Fruit fly (Drosophila melanogaster) whole organism, embryonic: ENCODE results near the gene CG14340.
A peak's percentile ranks its signal among the peaks of the same experiment; 100 is the strongest.

Experiments used
- CG10543 ChIP-seq: fragments of 200-800 bp; sonication (Bioruptor generic); optimal IDR thresholded peaks from 3 replicates; lab custom pipeline; 2017; ENCODE audit warnings: missing biosample characterization, mild to moderate bottlenecking, missing genetic modification characterization, moderate library complexity
- CG11456 ChIP-seq: fragments of 200-800 bp; sonication (Bioruptor generic); IDR thresholded peaks from 3 replicates; pipeline ENCODE4 v1.3.6; 2022; ENCODE audit warnings: missing biosample characterization, missing genetic modification characterization
- CG12071 ChIP-seq: fragments of 200-800 bp; sonication (Bioruptor generic); optimal IDR thresholded peaks from 3 replicates; lab custom pipeline; 2018; ENCODE audit warnings: missing biosample characterization, mild to moderate bottlenecking, missing genetic modification characterization
- CG12219 ChIP-seq: fragments of 200-800 bp; sonication (Bioruptor generic); optimal IDR thresholded peaks from 3 replicates; lab custom pipeline; 2018; ENCODE audit warnings: missing biosample characterization, mild to moderate bottlenecking, missing genetic modification characterization
- CG12299 ChIP-seq: fragments of 200-800 bp; sonication (Bioruptor generic); optimal IDR thresholded peaks from 2 replicates; lab custom pipeline; 2018; ENCODE audit warnings: missing biosample characterization, mild to moderate bottlenecking, missing genetic modification characterization
- CG13624 ChIP-seq: fragments of 200-800 bp; sonication (Bioruptor generic); optimal IDR thresholded peaks from 2 replicates; lab custom pipeline; 2016; ENCODE audit warnings: missing biosample characterization, missing genetic modification characterization
- CG13894 ChIP-seq: fragments of 200-800 bp; sonication (Bioruptor generic); optimal IDR thresholded peaks from 3 replicates; lab custom pipeline; 2018; ENCODE audit warnings: missing biosample characterization, mild to moderate bottlenecking, missing genetic modification characterization, moderate library complexity
- CG14014 ChIP-seq: fragments of 200-800 bp; sonication (Bioruptor generic); IDR thresholded peaks from 2 replicates; pipeline ENCODE4 v1.3.6; 2022; ENCODE audit warnings: missing biosample characterization, missing genetic modification characterization
- CG17385 ChIP-seq: fragments of 200-800 bp; sonication (Bioruptor generic); optimal IDR thresholded peaks from 3 replicates; lab custom pipeline; 2018; ENCODE audit warnings: missing biosample characterization, mild to moderate bottlenecking, missing genetic modification characterization
- CG17612 ChIP-seq: fragments of 200-800 bp; sonication (Bioruptor generic); IDR thresholded peaks from 2 replicates; pipeline ENCODE4 v1.3.6; 2022; ENCODE audit warnings: missing biosample characterization, missing genetic modification characterization
- CG2116 ChIP-seq: fragments of 200-800 bp; sonication (Bioruptor generic); optimal IDR thresholded peaks from 3 replicates; lab custom pipeline; 2018; ENCODE audit warnings: missing biosample characterization, mild to moderate bottlenecking, missing genetic modification characterization
- CG2889 ChIP-seq: fragments of 200-800 bp; sonication (Bioruptor generic); IDR thresholded peaks from 3 replicates; pipeline ENCODE4 v1.3.6; 2022; ENCODE audit warnings: missing biosample characterization, missing genetic modification characterization
- CG30403 ChIP-seq: fragments of 200-800 bp; sonication (Bioruptor generic); optimal IDR thresholded peaks from 3 replicates; lab custom pipeline; 2016; ENCODE audit warnings: missing biosample characterization, missing genetic modification characterization
- CG31441 ChIP-seq: fragments of 200-800 bp; sonication (Bioruptor generic); IDR thresholded peaks from 2 replicates; pipeline ENCODE4 v1.3.6; 2022; ENCODE audit warnings: missing biosample characterization, missing genetic modification characterization
- CG34376 ChIP-seq: fragments of 200-800 bp; sonication (Bioruptor generic); optimal IDR thresholded peaks from 2 replicates; lab custom pipeline; 2018; ENCODE audit warnings: missing biosample characterization, mild to moderate bottlenecking, missing genetic modification characterization
- CG3838 ChIP-seq: fragments of 200-800 bp; sonication (Bioruptor generic); optimal IDR thresholded peaks from 3 replicates; lab custom pipeline; 2016; ENCODE audit warnings: missing biosample characterization, missing genetic modification characterization
- CG4617 ChIP-seq: fragments of 200-800 bp; sonication (Bioruptor generic); optimal IDR thresholded peaks from 3 replicates; lab custom pipeline; 2016; ENCODE audit warnings: missing biosample characterization, missing genetic modification characterization, borderline replicate concordance
- CG4730 ChIP-seq: fragments of 200-800 bp; sonication (Bioruptor generic); IDR thresholded peaks from 2 replicates; pipeline ENCODE4 v1.3.6; 2022; ENCODE audit warnings: missing biosample characterization, missing genetic modification characterization
- CG6272 ChIP-seq: fragments of 200-800 bp; sonication (Bioruptor generic); IDR thresholded peaks from 2 replicates; pipeline ENCODE4 v1.3.6; 2022; ENCODE audit warnings: missing biosample characterization, missing genetic modification characterization
- CG9609 ChIP-seq: fragments of 200-800 bp; sonication (Bioruptor generic); optimal IDR thresholded peaks from 3 replicates; lab custom pipeline; 2016; ENCODE audit warnings: missing biosample characterization, missing genetic modification characterization
- CHES-1-like ChIP-seq: fragments of 200-800 bp; sonication (Bioruptor generic); optimal IDR thresholded peaks from 2 replicates; lab custom pipeline; 2016; ENCODE audit warnings: missing biosample characterization, missing genetic modification characterization
- D19B ChIP-seq: fragments of 200-800 bp; sonication (Bioruptor generic); optimal IDR thresholded peaks from 2 replicates; lab custom pipeline; 2017; ENCODE audit warnings: missing biosample characterization, mild to moderate bottlenecking, missing genetic modification characterization
- Doc3 ChIP-seq: fragments of 200-800 bp; sonication (Bioruptor generic); IDR thresholded peaks from 3 replicates; pipeline ENCODE4 v1.3.6; 2022; ENCODE audit warnings: missing biosample characterization, missing genetic modification characterization; ENCODE audit not compliant: partially characterized antibody
- Drgx ChIP-seq: fragments of 200-800 bp; sonication (Bioruptor generic); IDR thresholded peaks from 2 replicates; pipeline ENCODE4 v1.3.6; 2022; ENCODE audit warnings: missing biosample characterization, missing genetic modification characterization
- Jarid2 ChIP-seq: fragments of 200-800 bp; sonication (Bioruptor generic); optimal IDR thresholded peaks from 3 replicates; lab custom pipeline; 2017; ENCODE audit warnings: mild to moderate bottlenecking, missing biosample characterization, missing genetic modification reagents, missing genetic modification characterization
- Mes4 ChIP-seq: fragments of 200-800 bp; sonication (Bioruptor generic); optimal IDR thresholded peaks from 2 replicates; lab custom pipeline; 2016; ENCODE audit warnings: missing biosample characterization, missing genetic modification characterization
- Optix ChIP-seq: fragments of 200-800 bp; sonication (Bioruptor generic); IDR thresholded peaks from 3 replicates; pipeline ENCODE4 v1.3.6; 2022; ENCODE audit warnings: missing biosample characterization, missing genetic modification characterization
- PHDP ChIP-seq: fragments of 200-800 bp; sonication (Bioruptor generic); optimal IDR thresholded peaks from 3 replicates; lab custom pipeline; 2018; ENCODE audit warnings: missing biosample characterization, mild to moderate bottlenecking, missing genetic modification characterization, moderate library complexity
- Rfx ChIP-seq: fragments of 200-800 bp; sonication (Bioruptor generic); IDR thresholded peaks from 2 replicates; pipeline ENCODE4 v1.3.6; 2022; ENCODE audit warnings: missing biosample characterization, missing genetic modification characterization
- Rx ChIP-seq: fragments of 200-800 bp; sonication (Bioruptor generic); IDR thresholded peaks from 2 replicates; pipeline ENCODE4 v1.3.6; 2022; ENCODE audit warnings: missing biosample characterization, missing genetic modification characterization
- Side ChIP-seq: fragments of 200-800 bp; sonication (Bioruptor generic); optimal IDR thresholded peaks from 2 replicates; lab custom pipeline; 2016; ENCODE audit warnings: missing biosample characterization, missing genetic modification characterization
- Stat92E ChIP-seq, 3 experiments: fragments of >200 bp in 2 of 3; fragments of 200-800 bp in 1 of 3; sonication (Bioruptor generic) in 1 of 3; optimal IDR thresholded peaks; 2 replicates each; lab custom pipeline; 2017 to 2019; ENCODE audit warnings: missing biosample characterization in 3 of 3, missing genetic modification characterization in 3 of 3, mild to moderate bottlenecking in 1 of 3, moderate library complexity in 1 of 3
- TFAM ChIP-seq: fragments of 200-800 bp; sonication (Bioruptor generic); optimal IDR thresholded peaks from 2 replicates; lab custom pipeline; 2017; ENCODE audit warnings: missing biosample characterization, missing genetic modification characterization, inconsistent platforms
- bcd ChIP-seq: fragments of 200-800 bp; sonication (Bioruptor generic); optimal IDR thresholded peaks from 2 replicates; lab custom pipeline; 2017; ENCODE audit warnings: missing biosample characterization, mild to moderate bottlenecking, missing genetic modification characterization
- chinmo ChIP-seq: fragments of 200-800 bp; sonication (Bioruptor generic); IDR thresholded peaks from 4 replicates; pipeline ENCODE4 v1.3.6; 2022; ENCODE audit warnings: missing biosample characterization, missing genetic modification characterization; ENCODE audit not compliant: partially characterized antibody
- cwo ChIP-seq: fragments of 200-800 bp; sonication (Bioruptor generic); optimal IDR thresholded peaks from 3 replicates; lab custom pipeline; 2017; ENCODE audit warnings: missing biosample characterization, missing genetic modification characterization, mild to moderate bottlenecking, moderate library complexity, missing genetic modification reagents
- dati ChIP-seq: fragments of 200-800 bp; sonication (Bioruptor generic); IDR thresholded peaks from 2 replicates; pipeline ENCODE4 v1.3.6; 2022; ENCODE audit warnings: missing biosample characterization, missing genetic modification characterization
- ems ChIP-seq: fragments of 200-800 bp; sonication (Bioruptor generic); optimal IDR thresholded peaks from 3 replicates; lab custom pipeline; 2016; ENCODE audit warnings: missing biosample characterization, missing genetic modification characterization
- gro ChIP-seq: fragments of 200-800 bp; sonication (Bioruptor generic); optimal IDR thresholded peaks from 2 replicates; lab custom pipeline; 2016; ENCODE audit warnings: missing biosample characterization, missing genetic modification characterization
- lbe ChIP-seq: fragments of 200-800 bp; sonication (Bioruptor generic); optimal IDR thresholded peaks from 2 replicates; lab custom pipeline; 2016; ENCODE audit warnings: missing biosample characterization, mild to moderate bottlenecking, missing genetic modification characterization
- maf-S ChIP-seq: fragments of 200-800 bp; sonication (Bioruptor generic); optimal IDR thresholded peaks from 2 replicates; lab custom pipeline; 2016; ENCODE audit warnings: missing biosample characterization, missing genetic modification characterization
- phol ChIP-seq: fragments of 200-800 bp; sonication (Bioruptor generic); optimal IDR thresholded peaks from 3 replicates; lab custom pipeline; 2018; ENCODE audit warnings: missing biosample characterization, mild to moderate bottlenecking, missing genetic modification characterization, moderate library complexity
- pum ChIP-seq: fragments of 200-800 bp; sonication (Bioruptor generic); optimal IDR thresholded peaks from 2 replicates; lab custom pipeline; 2016; ENCODE audit warnings: missing biosample characterization, missing genetic modification characterization
- ranshi ChIP-seq: fragments of 200-800 bp; sonication (Bioruptor generic); IDR thresholded peaks from 2 replicates; pipeline ENCODE4 v1.3.6; 2022; ENCODE audit warnings: missing biosample characterization, missing genetic modification characterization
- sc ChIP-seq, 3 experiments: fragments of >200 bp in 2 of 3; fragments of 200-800 bp in 1 of 3; sonication (Bioruptor generic) in 1 of 3; optimal IDR thresholded peaks; 2 replicates in 2 of 3; 3 replicates in 1 of 3; lab custom pipeline; 2017; ENCODE audit warnings: mild to moderate bottlenecking in 1 of 3, missing biosample characterization in 1 of 3, missing genetic modification characterization in 1 of 3, missing genetic modification reagents in 1 of 3
- schlank ChIP-seq: fragments of 200-800 bp; sonication (Bioruptor generic); optimal IDR thresholded peaks from 2 replicates; lab custom pipeline; 2018; ENCODE audit warnings: missing biosample characterization, mild to moderate bottlenecking, missing genetic modification characterization
- sd ChIP-seq: fragments of 200-800 bp; sonication (Bioruptor generic); optimal IDR thresholded peaks from 3 replicates; lab custom pipeline; 2018; ENCODE audit warnings: missing biosample characterization, mild to moderate bottlenecking, missing genetic modification characterization, moderate library complexity
- sens-2 ChIP-seq: fragments of 200-800 bp; sonication (Bioruptor generic); IDR thresholded peaks from 2 replicates; pipeline ENCODE4 v1.3.6; 2022; ENCODE audit warnings: missing biosample characterization, missing genetic modification characterization
- sug ChIP-seq: fragments of 200-800 bp; optimal IDR thresholded peaks from 2 replicates; lab custom pipeline; 2019; ENCODE audit warnings: missing biosample characterization, mild to moderate bottlenecking, missing genetic modification characterization, moderate library complexity

Gene CG14340

dm6 chr2L:1108029-1108688 is 4.6 kb upstream of the CG14340 start, which contains the start of the genes PolrMT and CG14339 (continued):
- TF ChIP-seq lbe (GFP tag; lab: Kevin White, UChicago) (no peak), CG30403 (peak; percentile 58), CG2116 (GFP tag; lab: Kevin White, UChicago) (peak; percentile 7), CG12071 (GFP tag; lab: Kevin White, UChicago) (no peak), Drgx (GFP tag; lab: Robert Waterston, UW) (0 out of 2 replicates have a peak, but pooled peaks have one; percentile 23), pum (peak; percentile 33), schlank (tag; lab: Kevin White, UChicago) (no peak), CG13894 (no peak), Jarid2 (no peak), Optix (GFP tag; lab: Robert Waterston, UW) (0 out of 3 replicates have a peak, but pooled peaks have one; percentile 41), CG2889 (GFP tag; lab: Robert Waterston, UW) (no peak), chinmo (GFP tag; lab: Robert Waterston, UW) (peak; percentile 78; the same call in 1 of the 4 replicates), phol (tag; lab: Kevin White, UChicago) (peak; percentile 38), Doc3 (GFP tag; lab: Robert Waterston, UW) (no peak), CHES-1-like (GFP tag; lab: Kevin White, UChicago) (peak; percentile 82), dati (no peak), Mes4 (GFP tag; lab: Kevin White, UChicago) (peak; percentile 49), CG9609 (peak; percentile 54), sens-2 (GFP tag; lab: Robert Waterston, UW) (no peak; the same call in 1 of the 2 replicates), ranshi (no peak), TFAM (no peak), Stat92E (GFP tag; optimal IDR thresholded peaks at IDR 0.05; lab: Kevin White, UChicago) (no peak), CG4617 (GFP tag; lab: Kevin White, UChicago) (peak; percentile 76), CG13624 (GFP tag; lab: Kevin White, UChicago) (peak; percentile 36), cwo (GFP tag; lab: Kevin White, UChicago) (peak; percentile 94), CG34376 (GFP tag; lab: Kevin White, UChicago) (peak; percentile 10), Rfx (GFP tag; lab: Robert Waterston, UW) (no peak), CG4730 (GFP tag; lab: Robert Waterston, UW) (0 out of 2 replicates have a peak, but pooled peaks have one; percentile 7), CG14014 (GFP tag; lab: Robert Waterston, UW) (peak; percentile 57; the same call in 1 of the 2 replicates), CG12299 (tag; lab: Kevin White, UChicago) (no peak), ems (GFP tag; lab: Kevin White, UChicago) (peak; percentile 46), maf-S (GFP tag; lab: Kevin White, UChicago) (no peak), Side (no peak), bcd (no peak), sc (optimal IDR thresholded peaks at IDR 0.05; lab: Kevin White, UChicago) (no peak), sc (GFP tag; optimal IDR thresholded peaks at IDR 0.05; lab: Kevin White, UChicago) (no peak), Rx (GFP tag; lab: Robert Waterston, UW) (0 out of 2 replicates have a peak, but pooled peaks have one; percentile 6), CG3838 (GFP tag; lab: Kevin White, UChicago) (no peak), CG31441 (no peak), CG11456 (GFP tag; lab: Robert Waterston, UW) (no peak), CG10543 (GFP tag; lab: Kevin White, UChicago) (peak; percentile 43), CG17612 (GFP tag; lab: Robert Waterston, UW) (no peak), CG6272 (GFP tag; lab: Robert Waterston, UW) (no peak), CG17385 (GFP tag; lab: Kevin White, UChicago) (no peak), D19B (GFP tag; lab: Kevin White, UChicago) (no peak), sug (tag; lab: Kevin White, UChicago) (peak; percentile 83), sd (tag; lab: Kevin White, UChicago) (no peak), CG12219 (GFP tag; lab: Kevin White, UChicago) (no peak), gro (GFP tag; lab: Kevin White, UChicago) (no peak), PHDP (tag; lab: Kevin White, UChicago) (no peak)
